Fruit fly (Drosophila melanogaster) Kc167 (cell line): Measurements from ENCODE around the gene pad.

ENCODE experiments used
- Myc ChIP-seq: fragments of >200 bp; optimal IDR thresholded peaks from 2 replicates; lab custom pipeline; 2017; ENCODE audit warnings: missing external identifiers
- Sin3A ChIP-seq: fragments of >200 bp; optimal IDR thresholded peaks from 2 replicates; lab custom pipeline; 2018; ENCODE audit warnings: missing external identifiers
- insv ChIP-seq: fragments of >200 bp; optimal IDR thresholded peaks from 3 replicates; lab custom pipeline; 2018; ENCODE audit warnings: missing external identifiers
- psq ChIP-seq: fragments of >200 bp; optimal IDR thresholded peaks from 2 replicates; lab custom pipeline; 2017; ENCODE audit warnings: missing external identifiers
- ttk ChIP-seq: sonication (Bioruptor generic); optimal IDR thresholded peaks from 2 replicates; lab custom pipeline; 2017; ENCODE audit warnings: missing external identifiers

dm6 chr3R:16331809-16332343, 10.2 kb upstream of the pad start:
- TF ChIP-seq psq (no peak), Sin3A (no peak), ttk (lab: Kevin White, UChicago) (no peak), insv (no peak), Myc (lab: Kevin White, UChicago) (no peak)
